Fruit fly (Drosophila melanogaster) whole organism, wandering third instar larva: ENCODE measurements around the gene CG34310.

Experiments used
- Abd-B ChIP-seq: fragments of >200 bp; optimal IDR thresholded peaks from 2 replicates; lab custom pipeline; 2017; ENCODE audit warnings: missing biosample characterization, missing genetic modification characterization
- CG32264 ChIP-seq: fragments of 200-800 bp; sonication (Bioruptor generic); optimal IDR thresholded peaks from 2 replicates; lab custom pipeline; 2016; ENCODE audit warnings: missing biosample characterization, missing genetic modification characterization
- CG9705 ChIP-seq: fragments of 200-800 bp; sonication (Bioruptor generic); optimal IDR thresholded peaks from 2 replicates; lab custom pipeline; 2018; ENCODE audit warnings: missing biosample characterization, mild to moderate bottlenecking, missing genetic modification characterization
- Dfd ChIP-seq: fragments of >200 bp; optimal IDR thresholded peaks from 2 replicates; lab custom pipeline; 2017; ENCODE audit warnings: missing biosample characterization, missing genetic modification characterization
- Dif ChIP-seq: fragments of 200-275, 200-300 bp; sonication (Bioruptor generic); optimal IDR thresholded peaks from 2 replicates; lab custom pipeline; 2018; ENCODE audit warnings: missing biosample characterization, missing genetic modification characterization; ENCODE audit not compliant: partially characterized antibody
- HLH106 ChIP-seq: fragments of 200-800 bp; optimal IDR thresholded peaks from 3 replicates; lab custom pipeline; 2019; ENCODE audit warnings: missing biosample characterization, mild to moderate bottlenecking, missing genetic modification characterization, moderate library complexity
- Hnf4 ChIP-seq: fragments of 200-800 bp; sonication (Bioruptor generic); optimal IDR thresholded peaks from 2 replicates; lab custom pipeline; 2016; ENCODE audit warnings: missing biosample characterization, mild to moderate bottlenecking, missing genetic modification characterization
- Hr78 ChIP-seq: fragments of >200 bp; optimal IDR thresholded peaks from 2 replicates; lab custom pipeline; 2017; ENCODE audit warnings: missing biosample characterization, missing genetic modification characterization
- Hr83 ChIP-seq: fragments of 200-300 bp; sonication (Bioruptor generic); optimal IDR thresholded peaks from 2 replicates; lab custom pipeline; 2016; ENCODE audit warnings: missing biosample characterization, mild to moderate bottlenecking, missing genetic modification characterization, moderate library complexity; ENCODE audit not compliant: poor library complexity, severe bottlenecking
- Mio ChIP-seq: sonication (Bioruptor generic); optimal IDR thresholded peaks from 2 replicates; lab custom pipeline; 2016; ENCODE audit warnings: missing biosample characterization, missing genetic modification characterization
- Myc ChIP-seq: fragments of >200 bp; optimal IDR thresholded peaks from 2 replicates; lab custom pipeline; 2017
- N ChIP-seq: fragments of >200 bp; optimal IDR thresholded peaks from 2 replicates; lab custom pipeline; 2018; ENCODE audit warnings: missing biosample characterization, missing external identifiers, missing genetic modification characterization
- OdsH ChIP-seq: fragments of 200-800 bp; sonication (Bioruptor generic); optimal IDR thresholded peaks from 2 replicates; lab custom pipeline; 2016; ENCODE audit warnings: missing biosample characterization, mild to moderate bottlenecking, missing genetic modification characterization
- Rel ChIP-seq, 2 experiments: fragments of 200-800 bp; sonication (Bioruptor generic) in 1 of 2; optimal IDR thresholded peaks; 2 replicates in 1 of 2; 3 replicates in 1 of 2; lab custom pipeline; 2016 to 2019; ENCODE audit warnings: mild to moderate bottlenecking in 2 of 2, missing biosample characterization in 2 of 2, missing genetic modification characterization in 2 of 2, moderate library complexity in 1 of 2
- Sp1 ChIP-seq: fragments of 200-800 bp; sonication (Bioruptor generic); optimal IDR thresholded peaks from 3 replicates; lab custom pipeline; 2019; ENCODE audit warnings: missing biosample characterization, mild to moderate bottlenecking, missing genetic modification characterization, moderate library complexity
- Vsx2 ChIP-seq: fragments of 200-300, 225-300 bp; sonication (Bioruptor generic); optimal IDR thresholded peaks from 2 replicates; lab custom pipeline; 2018; ENCODE audit warnings: missing biosample characterization, missing genetic modification characterization; ENCODE audit not compliant: partially characterized antibody
- br ChIP-seq: fragments of 200-800 bp; sonication (Bioruptor generic); optimal IDR thresholded peaks from 2 replicates; lab custom pipeline; 2016; ENCODE audit warnings: missing biosample characterization, missing genetic modification characterization
- brk ChIP-seq: fragments of 200-800 bp; sonication (Bioruptor generic); optimal IDR thresholded peaks from 2 replicates; lab custom pipeline; 2016; ENCODE audit warnings: missing biosample characterization, mild to moderate bottlenecking, missing genetic modification characterization
- dl ChIP-seq, 2 experiments: fragments of 175-275, 200-275 bp in 1 of 2; fragments of 200-275 bp in 1 of 2; sonication (Bioruptor generic); optimal IDR thresholded peaks; lab custom pipeline; 2018; ENCODE audit warnings: mild to moderate bottlenecking in 2 of 2, missing biosample characterization in 2 of 2, missing genetic modification characterization in 2 of 2, moderate library complexity in 2 of 2; ENCODE audit not compliant: partially characterized antibody in 2 of 2, insufficient read depth in 1 of 2
- dsf ChIP-seq: sonication (Bioruptor generic); optimal IDR thresholded peaks from 2 replicates; lab custom pipeline; 2016; ENCODE audit warnings: missing biosample characterization, missing genetic modification characterization, borderline replicate concordance
- ey ChIP-seq: fragments of 200-800 bp; sonication (Bioruptor generic); optimal IDR thresholded peaks from 2 replicates; lab custom pipeline; 2016; ENCODE audit warnings: missing biosample characterization, missing genetic modification characterization
- foxo ChIP-seq, 2 experiments: fragments of 200-800 bp; sonication (Bioruptor generic); optimal IDR thresholded peaks; 2 replicates in 1 of 2; 3 replicates in 1 of 2; lab custom pipeline; 2016 to 2017; ENCODE audit warnings: missing biosample characterization in 2 of 2, missing genetic modification characterization in 2 of 2
- fru ChIP-seq: fragments of 200-800 bp; sonication (Bioruptor generic); optimal IDR thresholded peaks from 3 replicates; lab custom pipeline; 2016; ENCODE audit warnings: missing biosample characterization, mild to moderate bottlenecking, missing genetic modification characterization
- h ChIP-seq: fragments of 200-800 bp; sonication (Bioruptor generic); optimal IDR thresholded peaks from 3 replicates; lab custom pipeline; 2016; ENCODE audit warnings: missing biosample characterization, mild to moderate bottlenecking, missing genetic modification characterization
- jim ChIP-seq: fragments of 175-275, 200-325 bp; sonication (Bioruptor generic); optimal IDR thresholded peaks from 2 replicates; lab custom pipeline; 2016; ENCODE audit warnings: missing biosample characterization, mild to moderate bottlenecking, missing genetic modification characterization
- lola ChIP-seq: fragments of >200 bp; optimal IDR thresholded peaks from 2 replicates; lab custom pipeline; 2017; ENCODE audit warnings: missing biosample characterization, missing genetic modification characterization
- pan ChIP-seq: fragments of >200 bp; optimal IDR thresholded peaks from 2 replicates; lab custom pipeline; 2017
- psq ChIP-seq: fragments of 200-800 bp; sonication (Bioruptor generic); optimal IDR thresholded peaks from 3 replicates; lab custom pipeline; 2017; ENCODE audit warnings: missing biosample characterization, mild to moderate bottlenecking, missing genetic modification characterization, moderate library complexity
- rgr ChIP-seq: fragments of 200-800 bp; sonication (Bioruptor generic); optimal IDR thresholded peaks from 3 replicates; lab custom pipeline; 2016; ENCODE audit warnings: missing biosample characterization, mild to moderate bottlenecking, missing genetic modification characterization
- sage ChIP-seq: fragments of 200-800 bp; sonication (Bioruptor generic); optimal IDR thresholded peaks from 2 replicates; lab custom pipeline; 2016; ENCODE audit warnings: missing biosample characterization, mild to moderate bottlenecking, missing genetic modification characterization
- sv ChIP-seq: fragments of 200-800 bp; sonication (Bioruptor generic); optimal IDR thresholded peaks from 3 replicates; lab custom pipeline; 2016; ENCODE audit warnings: missing biosample characterization, missing genetic modification characterization
- tai ChIP-seq: sonication (Bioruptor generic); optimal IDR thresholded peaks from 2 replicates; lab custom pipeline; 2016; ENCODE audit warnings: missing biosample characterization, missing genetic modification characterization
- usp ChIP-seq: fragments of >200 bp; optimal IDR thresholded peaks from 2 replicates; lab custom pipeline; 2017; ENCODE audit warnings: missing biosample characterization, missing genetic modification characterization
- woc ChIP-seq: sonication (Bioruptor generic); optimal IDR thresholded peaks from 2 replicates; lab custom pipeline; 2016; ENCODE audit warnings: missing biosample characterization, mild to moderate bottlenecking, missing genetic modification characterization

Gene CG34310

DNA sequence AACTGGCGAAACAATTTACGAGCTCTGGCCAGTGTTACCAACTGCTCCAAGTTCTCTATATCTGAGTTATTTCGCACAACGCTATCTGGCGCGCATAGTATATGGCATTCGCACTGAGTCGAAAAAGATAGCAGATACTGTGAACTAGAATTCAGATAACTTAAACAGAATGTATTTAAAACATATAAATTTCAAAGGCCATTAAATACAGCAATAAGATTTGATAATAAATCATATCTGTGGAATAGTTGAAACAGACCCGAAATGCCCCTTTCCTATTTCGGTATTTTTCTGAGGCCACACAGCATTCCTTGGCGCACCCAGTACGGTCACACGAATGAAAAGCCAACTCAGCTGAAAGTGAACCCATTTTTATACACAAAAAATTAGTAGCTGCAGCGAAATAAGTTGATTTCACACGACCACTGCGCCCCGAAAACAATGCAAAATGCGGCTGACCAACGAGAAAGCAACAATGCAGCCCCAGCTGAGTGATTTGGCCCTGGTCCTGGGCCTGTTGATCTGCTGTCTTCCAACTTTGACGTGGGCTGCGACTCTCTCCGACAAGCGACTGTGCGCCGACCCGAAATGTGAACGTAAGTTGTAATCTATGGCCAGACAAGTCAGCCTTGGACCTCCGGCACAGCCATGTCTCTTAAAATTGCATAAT is 14.2 kb upstream of the CG34310 start, which contains the start of the genes CG31635 and Tango1:
Gene CG31635, minus strand, starts transcription at position 30 of the 670 bp plus-strand sequence.
Gene Tango1, plus strand, starts transcription at position 304 of the 670 bp plus-strand sequence.
- TF ChIP-seq jim (GFP tag; lab: Kevin White, UChicago) (no peak), Dif (no peak), N (GFP tag; lab: Kevin White, UChicago) (peak; percentile 3), sv (no peak), foxo (GFP tag; optimal IDR thresholded peaks at IDR 0.05; lab: Kevin White, UChicago) (no peak), Hr83 (GFP tag; lab: Kevin White, UChicago) (peak; percentile 43), Vsx2 (GFP tag; lab: Kevin White, UChicago) (no peak), ey (GFP tag; lab: Kevin White, UChicago) (peak; percentile 23), Rel (GFP tag; optimal IDR thresholded peaks at IDR 0.05; lab: Kevin White, UChicago) (no peak), Rel (tag; optimal IDR thresholded peaks at IDR 0.05; lab: Kevin White, UChicago) (peak; percentile 36), woc (GFP tag; lab: Kevin White, UChicago) (no peak), usp (no peak), brk (GFP tag; lab: Kevin White, UChicago) (no peak), Abd-B (GFP tag; lab: Kevin White, UChicago) (peak; percentile 22)

- TF ChIP-seq Dfd (GFP tag; lab: Kevin White, UChicago), result no peak
- TF ChIP-seq br, result no peak
- TF ChIP-seq HLH106 (tag; lab: Kevin White, UChicago), result no peak
- TF ChIP-seq Rel (GFP tag; optimal IDR thresholded peaks at IDR 0.05; lab: Kevin White, UChicago), result no peak
- TF ChIP-seq Rel (tag; optimal IDR thresholded peaks at IDR 0.05; lab: Kevin White, UChicago), result no peak
- TF ChIP-seq OdsH (GFP tag; lab: Kevin White, UChicago), result no peak
- TF ChIP-seq foxo (GFP tag; optimal IDR thresholded peaks at IDR 0.05; lab: Kevin White, UChicago), result no peak
- TF ChIP-seq N (GFP tag; lab: Kevin White, UChicago), result no peak
- TF ChIP-seq Abd-B (GFP tag; lab: Kevin White, UChicago), result no peak
- TF ChIP-seq Myc (lab: Kevin White, UChicago), result no peak
- no peak for TF ChIP-seq pan (lab: Kevin White, UChicago)
- TF ChIP-seq ey (GFP tag; lab: Kevin White, UChicago), result no peak
These were observed 7.2 kb upstream of the CG34310 start, which contains the start of gene CG31633 for dm6 chr2L:6656264-6656676. Gene CG31633, minus strand, starts transcription at chr2L:6656321.

- no peak for TF ChIP-seq Rel (GFP tag; optimal IDR thresholded peaks at IDR 0.05; lab: Kevin White, UChicago)
- peak; percentile 51 for TF ChIP-seq Rel (tag; optimal IDR thresholded peaks at IDR 0.05; lab: Kevin White, UChicago)
- no peak for TF ChIP-seq Hr78 (GFP tag; lab: Kevin White, UChicago)
- TF ChIP-seq Vsx2 (GFP tag; lab: Kevin White, UChicago), result peak; percentile 64
These were observed 5.3 kb upstream of the CG34310 start, which contains the start of the genes CG31636 and Ube4A for dm6 chr2L:6657969-6658748. Gene CG31636, minus strand, starts transcription at chr2L:6658152. Gene Ube4A, plus strand, starts transcription at chr2L:6658517.

- peak; percentile 4 for TF ChIP-seq CG9705
- no peak for TF ChIP-seq Hr78 (GFP tag; lab: Kevin White, UChicago)
- peak; percentile 55 for TF ChIP-seq Hr83 (GFP tag; lab: Kevin White, UChicago)
- TF ChIP-seq brk (GFP tag; lab: Kevin White, UChicago), result no peak
- TF ChIP-seq Myc (lab: Kevin White, UChicago), result peak; percentile 53
- TF ChIP-seq pan (lab: Kevin White, UChicago), result no peak
- peak; percentile 52 for TF ChIP-seq OdsH (GFP tag; lab: Kevin White, UChicago)
- no peak for TF ChIP-seq Dfd (GFP tag; lab: Kevin White, UChicago)
- TF ChIP-seq N (GFP tag; lab: Kevin White, UChicago), result no peak
- TF ChIP-seq rgr (GFP tag; lab: Kevin White, UChicago), result peak; percentile 35
- TF ChIP-seq Mio (GFP tag; lab: Kevin White, UChicago), result no peak
- no peak for TF ChIP-seq woc (GFP tag; lab: Kevin White, UChicago)
- TF ChIP-seq Sp1 (GFP tag; lab: Kevin White, UChicago), result peak; percentile 27
- TF ChIP-seq Abd-B (GFP tag; lab: Kevin White, UChicago), result no peak
- no peak for TF ChIP-seq CG32264 (GFP tag; lab: Kevin White, UChicago)
- TF ChIP-seq Vsx2 (GFP tag; lab: Kevin White, UChicago), result no peak
- peak; percentile 18 for TF ChIP-seq br
- peak; percentile 64 for TF ChIP-seq h (GFP tag; lab: Kevin White, UChicago)
- TF ChIP-seq sage (GFP tag; lab: Kevin White, UChicago), result no peak
- TF ChIP-seq sv, result no peak
- TF ChIP-seq Hnf4, result no peak
- TF ChIP-seq dl (GFP tag; optimal IDR thresholded peaks at IDR 0.05; lab: Kevin White, UChicago; ENCODE audit: insufficient read depth in 1 of 2, partially characterized antibody in 2 of 2), result no peak
- TF ChIP-seq dsf (GFP tag; lab: Kevin White, UChicago), result no peak
- no peak for TF ChIP-seq lola (GFP tag; lab: Kevin White, UChicago)
- TF ChIP-seq foxo (GFP tag; optimal IDR thresholded peaks at IDR 0.05; lab: Kevin White, UChicago), result peak in 1 of 2 experiments; percentile 56
- TF ChIP-seq fru, result peak; percentile 58
- TF ChIP-seq Rel (GFP tag; optimal IDR thresholded peaks at IDR 0.05; lab: Kevin White, UChicago), result no peak
- peak; percentile 29 for TF ChIP-seq Rel (tag; optimal IDR thresholded peaks at IDR 0.05; lab: Kevin White, UChicago)
- TF ChIP-seq Dif, result peak; percentile 70
- TF ChIP-seq jim (GFP tag; lab: Kevin White, UChicago), result no peak
- peak; percentile 36 for TF ChIP-seq psq
- TF ChIP-seq tai (GFP tag; lab: Kevin White, UChicago), result no peak
These were observed 4.4 kb downstream of the CG34310 start, which contains the start of gene Galt for dm6 chr2L:6667719-6668325. Gene Galt, minus strand, starts transcription at chr2L:6668033.
